Worm (Caenorhabditis elegans) whole organism, young adult: ENCODE results near the gene C40C9.4.

Experiments used
- F55B11.4 ChIP-seq: sonication (generic microtip); optimal IDR thresholded peaks from 2 replicates; lab custom pipeline; 2016; ENCODE audit warnings: missing compliant biosample characterization, missing genetic modification characterization, borderline replicate concordance; ENCODE audit not compliant: insufficient read depth
- atf-7 ChIP-seq: sonication (generic microtip); optimal IDR thresholded peaks from 2 replicates; lab custom pipeline; 2017; ENCODE audit warnings: mild to moderate bottlenecking, missing genetic modification characterization, missing compliant biosample characterization
- hlh-26 ChIP-seq: fragments of 200-800 bp; sonication (Bioruptor generic); conservative IDR thresholded peaks from 2 replicates; pipeline ENCODE4 v1.3.6; 2022; ENCODE audit warnings: missing genetic modification reagents, missing genetic modification characterization, missing compliant biosample characterization
- hmg-1.2 ChIP-seq: fragments of 200-800 bp; sonication (Bioruptor generic); IDR thresholded peaks from 2 replicates; pipeline ENCODE4 v1.3.6; 2022; ENCODE audit warnings: missing genetic modification reagents, missing genetic modification characterization, missing compliant biosample characterization
- let-526 ChIP-seq: fragments of 200-800 bp; sonication (Bioruptor generic); IDR thresholded peaks from 2 replicates; pipeline ENCODE4 v1.3.6; 2022; ENCODE audit warnings: missing genetic modification reagents, missing genetic modification characterization, missing compliant biosample characterization
- lsy-27 ChIP-seq: sonication (generic microtip); optimal IDR thresholded peaks from 2 replicates; lab custom pipeline; 2017; ENCODE audit warnings: missing genetic modification characterization, mild to moderate bottlenecking, missing compliant biosample characterization, antibody characterized with exemption, missing genotype, borderline replicate concordance; ENCODE audit not compliant: insufficient read depth
- mcd-1 ChIP-seq: fragments of 200-800 bp; sonication (Bioruptor generic); IDR thresholded peaks from 2 replicates; pipeline ENCODE4 v1.3.6; 2022; ENCODE audit warnings: missing genetic modification reagents, missing genetic modification characterization, missing compliant biosample characterization
- mel-28 ChIP-seq: sonication (generic microtip); optimal IDR thresholded peaks from 2 replicates; lab custom pipeline; 2016; ENCODE audit warnings: borderline replicate concordance, mild to moderate bottlenecking, missing genetic modification characterization, missing compliant biosample characterization
- nfya-1 ChIP-seq: sonication (generic microtip); optimal IDR thresholded peaks from 2 replicates; lab custom pipeline; 2017; ENCODE audit warnings: antibody characterized with exemption, missing compliant biosample characterization, missing genetic modification characterization, borderline replicate concordance; ENCODE audit not compliant: insufficient read depth
- snpc-4 ChIP-seq, 5 experiments: fragments of 150-350 bp in 1 of 5; sonication (generic microtip) in 4 of 5; optimal IDR thresholded peaks; 2 replicates each; lab custom pipeline; 2014 to 2018; ENCODE audit warnings: missing genetic modification characterization in 5 of 5, missing biosample characterization in 3 of 5, antibody characterized with exemption in 2 of 5, mild to moderate bottlenecking in 2 of 5, missing compliant biosample characterization in 2 of 5, missing genotype in 2 of 5, moderate library complexity in 2 of 5, missing genetic modification reagents in 1 of 5

ce11 chrX:13605854-13606253, 45.0 kb upstream of the C40C9.4 start:
- TF ChIP-seq hlh-26 (GFP tag; lab: Robert Waterston, UW) = no peak
- no peak for TF ChIP-seq lsy-27 (tag; lab: Kevin White, UChicago)
- no peak for TF ChIP-seq mel-28 (tag; lab: Kevin White, UChicago)
- no peak; the same call in 1 of the 2 replicates for TF ChIP-seq hmg-1.2
- no peak for TF ChIP-seq nfya-1
- no peak for TF ChIP-seq atf-7 (tag; lab: Kevin White, UChicago)
- TF ChIP-seq F55B11.4 (tag; lab: Kevin White, UChicago) = no peak
- no peak for TF ChIP-seq mcd-1 (GFP tag; lab: Robert Waterston, UW)
- no peak for TF ChIP-seq snpc-4 (GFP tag; optimal IDR thresholded peaks at IDR 0.05; lab: Kevin White, UChicago)
- peak in 2 of 4 experiments; percentile 75 to 84 for TF ChIP-seq snpc-4 (tag; optimal IDR thresholded peaks at IDR 0.05; lab: Kevin White, UChicago)
- no peak for TF ChIP-seq let-526
